Worm (Caenorhabditis elegans) whole organism, midembryonic: Measurements from ENCODE around the gene F16H6.8.

Experiments
- T22C8.4 ChIP-seq: fragments of 200-800 bp; sonication (Bioruptor generic); IDR thresholded peaks from 2 replicates; pipeline ENCODE4 v1.3.6; 2022; ENCODE audit warnings: missing genetic modification characterization, missing compliant biosample characterization
- flt-1 ChIP-seq: fragments of 200-800 bp; sonication (Bioruptor generic); IDR thresholded peaks from 2 replicates; pipeline ENCODE4 v1.3.6; 2022; ENCODE audit warnings: missing genetic modification characterization, missing compliant biosample characterization
- klf-2 ChIP-seq: fragments of 200-800 bp; sonication (Bioruptor generic); conservative IDR thresholded peaks from 2 replicates; pipeline ENCODE4 v1.3.6; 2022; ENCODE audit warnings: missing genetic modification reagents, missing genetic modification characterization, missing compliant biosample characterization
- med-1 ChIP-seq: sonication (generic microtip); optimal IDR thresholded peaks from 2 replicates; lab custom pipeline; 2017; ENCODE audit warnings: missing genetic modification characterization, mild to moderate bottlenecking, missing compliant biosample characterization, antibody characterized with exemption, missing genetic modification reagents; ENCODE audit not compliant: insufficient read depth
- tab-1 ChIP-seq: fragments of 200-800 bp; sonication (Bioruptor generic); IDR thresholded peaks from 2 replicates; pipeline ENCODE4 v1.3.6; 2022; ENCODE audit warnings: missing genetic modification characterization, missing compliant biosample characterization
- ztf-23 ChIP-seq: fragments of 200-800 bp; sonication (Bioruptor generic); IDR thresholded peaks from 2 replicates; pipeline ENCODE4 v1.3.6; 2022; ENCODE audit warnings: missing genetic modification reagents, missing genetic modification characterization, missing compliant biosample characterization

DNA sequence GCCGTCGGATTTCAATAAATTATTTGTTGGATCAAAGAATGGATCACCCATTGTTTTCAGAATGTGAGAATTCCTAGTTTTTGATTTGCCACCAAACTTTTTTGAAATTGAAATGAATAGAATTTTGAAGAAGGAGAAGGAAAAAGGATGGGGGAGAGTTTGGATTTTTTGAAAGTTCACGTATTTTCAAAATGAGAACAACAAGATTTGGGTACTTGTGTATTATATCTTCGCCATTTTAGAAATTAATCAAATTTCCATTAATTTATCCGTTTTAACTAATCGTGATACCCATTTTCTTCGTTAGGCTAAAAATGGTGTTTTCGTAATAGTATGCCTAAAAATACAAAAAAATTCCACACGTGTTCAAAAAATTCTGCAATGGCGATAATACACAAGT is 44.5 kb downstream of the F16H6.8 start, which contains the start of gene C14A6.8:
- TF ChIP-seq med-1 (GFP tag; lab: Kevin White, UChicago) (no peak), T22C8.4 (no peak), flt-1 (GFP tag; lab: Robert Waterston, UW) (no peak), klf-2 (no peak), tab-1 (no peak), ztf-23 (GFP tag; lab: Robert Waterston, UW) (no peak)
